Worm (Caenorhabditis elegans): Measurements from ENCODE around the gene spt-5.

DNA sequence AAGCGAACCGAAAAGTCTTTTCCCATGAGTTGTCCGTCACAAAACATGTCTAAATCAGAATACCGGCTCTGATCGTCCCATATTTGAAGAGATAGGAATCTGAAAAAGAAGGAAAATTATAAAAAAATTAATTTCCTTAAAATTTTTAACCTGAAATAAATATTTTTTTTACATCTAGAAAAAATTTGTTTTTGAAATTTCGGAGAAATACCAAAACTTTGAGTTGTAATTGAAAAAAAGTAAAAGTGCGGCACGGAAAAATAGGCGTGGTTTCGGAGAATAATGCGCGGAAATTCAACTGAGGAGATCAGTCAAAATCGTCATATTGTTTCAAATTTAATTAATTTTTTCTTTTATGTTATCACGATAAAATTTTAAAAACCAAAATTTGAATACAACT, 38.3 kb downstream of the spt-5 start, which contains the start of gene F11A10.6:
- TF ChIP-seq him-1 (tag; optimal IDR thresholded peaks at IDR 0.05): no peak
- no peak for TF ChIP-seq dao-5 (tag; optimal IDR thresholded peaks at IDR 0.05)
- TF ChIP-seq W03F9.2 (tag; optimal IDR thresholded peaks at IDR 0.05): no peak
